Fruit fly (Drosophila melanogaster) whole organism, embryonic: Measurements from ENCODE around the gene CG31525.
A peak's percentile ranks its signal among the peaks of the same experiment; 100 is the strongest.

Experiments used
- Adf1 ChIP-seq: fragments of 200-800 bp; sonication (Bioruptor generic); IDR thresholded peaks from 2 replicates; pipeline ENCODE4 v1.3.6; 2022; ENCODE audit warnings: missing biosample characterization, missing genetic modification characterization
- Blimp-1 ChIP-seq: fragments of 200-800 bp; sonication (Bioruptor generic); optimal IDR thresholded peaks from 3 replicates; lab custom pipeline; 2018; ENCODE audit warnings: missing biosample characterization, missing genetic modification characterization, mild to moderate bottlenecking, moderate library complexity, missing genetic modification reagents
- CG10274 ChIP-seq: fragments of 200-800 bp; sonication (Bioruptor generic); optimal IDR thresholded peaks from 3 replicates; lab custom pipeline; 2017; ENCODE audit warnings: missing biosample characterization, mild to moderate bottlenecking, missing genetic modification characterization
- CG10565 ChIP-seq: fragments of 200-800 bp; sonication (Bioruptor generic); optimal IDR thresholded peaks from 3 replicates; lab custom pipeline; 2016; ENCODE audit warnings: missing biosample characterization, mild to moderate bottlenecking, missing genetic modification characterization
- CG11695 ChIP-seq: fragments of 200-800 bp; sonication (Bioruptor generic); IDR thresholded peaks from 3 replicates; pipeline ENCODE4 v1.3.6; 2022; ENCODE audit warnings: missing biosample characterization, missing genetic modification characterization
- CG11696 ChIP-seq: fragments of 200-800 bp; sonication (Bioruptor generic); IDR thresholded peaks from 2 replicates; pipeline ENCODE4 v1.3.6; 2022; ENCODE audit warnings: missing biosample characterization, missing genetic modification characterization
- CG12942 ChIP-seq: fragments of 200-800 bp; sonication (Bioruptor generic); optimal IDR thresholded peaks from 3 replicates; lab custom pipeline; 2016; ENCODE audit warnings: missing biosample characterization, missing genetic modification characterization
- CG13775 ChIP-seq: fragments of 200-800 bp; sonication (Bioruptor generic); optimal IDR thresholded peaks from 3 replicates; lab custom pipeline; 2017; ENCODE audit warnings: missing biosample characterization, mild to moderate bottlenecking, missing genetic modification characterization
- CG14860 ChIP-seq: fragments of 200-800 bp; sonication (Bioruptor generic); IDR thresholded peaks from 3 replicates; pipeline ENCODE4 v1.3.6; 2022; ENCODE audit warnings: missing biosample characterization, missing genetic modification characterization; ENCODE audit not compliant: partially characterized antibody
- CG16815 ChIP-seq: fragments of 200-800 bp; sonication (Bioruptor generic); optimal IDR thresholded peaks from 3 replicates; lab custom pipeline; 2017; ENCODE audit warnings: missing biosample characterization, mild to moderate bottlenecking, missing genetic modification characterization
- CG17568 ChIP-seq: fragments of 200-800 bp; sonication (Bioruptor generic); optimal IDR thresholded peaks from 2 replicates; lab custom pipeline; 2018; ENCODE audit warnings: missing biosample characterization, mild to moderate bottlenecking, missing genetic modification characterization, moderate library complexity
- CG17802 ChIP-seq: fragments of 200-800 bp; sonication (Bioruptor generic); optimal IDR thresholded peaks from 2 replicates; lab custom pipeline; 2018; ENCODE audit warnings: missing biosample characterization, mild to moderate bottlenecking, missing genetic modification characterization, moderate library complexity
- CG17829 ChIP-seq: fragments of 200-800 bp; optimal IDR thresholded peaks from 2 replicates; lab custom pipeline; 2019; ENCODE audit warnings: missing biosample characterization, mild to moderate bottlenecking, missing genetic modification characterization, moderate library complexity
- CG1792 ChIP-seq: fragments of 200-800 bp; sonication (Bioruptor generic); optimal IDR thresholded peaks from 2 replicates; lab custom pipeline; 2016; ENCODE audit warnings: missing biosample characterization, missing genetic modification characterization
- CG2120 ChIP-seq: fragments of 200-800 bp; sonication (Bioruptor generic); optimal IDR thresholded peaks from 3 replicates; lab custom pipeline; 2016; ENCODE audit warnings: missing biosample characterization, missing genetic modification characterization
- CG31388 ChIP-seq: fragments of 200-800 bp; sonication (Bioruptor generic); optimal IDR thresholded peaks from 2 replicates; lab custom pipeline; 2016; ENCODE audit warnings: missing biosample characterization, missing genetic modification characterization
- CG34422 ChIP-seq: fragments of 200-800 bp; sonication (Bioruptor generic); IDR thresholded peaks from 3 replicates; pipeline ENCODE4 v1.3.6; 2022; ENCODE audit warnings: missing biosample characterization, missing genetic modification characterization
- CG5245 ChIP-seq: fragments of 200-800 bp; sonication (Bioruptor generic); optimal IDR thresholded peaks from 3 replicates; lab custom pipeline; 2016; ENCODE audit warnings: missing biosample characterization, missing genetic modification characterization
- CG6175 ChIP-seq: fragments of 200-800 bp; sonication (Bioruptor generic); IDR thresholded peaks from 3 replicates; pipeline ENCODE4 v1.3.6; 2022; ENCODE audit warnings: missing biosample characterization, missing genetic modification characterization
- CG6254 ChIP-seq: fragments of 200-800 bp; sonication (Bioruptor generic); optimal IDR thresholded peaks from 3 replicates; lab custom pipeline; 2017; ENCODE audit warnings: mild to moderate bottlenecking, missing biosample characterization, missing genetic modification reagents, missing genetic modification characterization
- CG9727 ChIP-seq: fragments of 200-800 bp; sonication (Bioruptor generic); optimal IDR thresholded peaks from 3 replicates; lab custom pipeline; 2017; ENCODE audit warnings: missing biosample characterization, mild to moderate bottlenecking, missing genetic modification characterization
- CG9797 ChIP-seq: fragments of 200-800 bp; sonication (Bioruptor generic); optimal IDR thresholded peaks from 3 replicates; lab custom pipeline; 2018; ENCODE audit warnings: missing biosample characterization, mild to moderate bottlenecking, missing genetic modification characterization
- CHES-1-like ChIP-seq: fragments of 200-800 bp; sonication (Bioruptor generic); optimal IDR thresholded peaks from 2 replicates; lab custom pipeline; 2016; ENCODE audit warnings: missing biosample characterization, missing genetic modification characterization
- Dip2 ChIP-seq: fragments of 200-800 bp; sonication (Bioruptor generic); IDR thresholded peaks from 2 replicates; pipeline ENCODE4 v1.3.6; 2022; ENCODE audit warnings: missing biosample characterization, missing genetic modification characterization
- Doc3 ChIP-seq: fragments of 200-800 bp; sonication (Bioruptor generic); IDR thresholded peaks from 3 replicates; pipeline ENCODE4 v1.3.6; 2022; ENCODE audit warnings: missing biosample characterization, missing genetic modification characterization; ENCODE audit not compliant: partially characterized antibody
- ERR ChIP-seq: fragments of 200-800 bp; sonication (Bioruptor generic); optimal IDR thresholded peaks from 2 replicates; lab custom pipeline; 2016; ENCODE audit warnings: missing biosample characterization, missing genetic modification characterization
- Ets65A ChIP-seq: fragments of 200-800 bp; sonication (Bioruptor generic); peaks from one replicate; lab custom pipeline; 2016; ENCODE audit warnings: missing biosample characterization, missing genetic modification characterization
- Fer1 ChIP-seq: fragments of 200-800 bp; sonication (Bioruptor generic); optimal IDR thresholded peaks from 2 replicates; lab custom pipeline; 2017; ENCODE audit warnings: missing biosample characterization, mild to moderate bottlenecking, missing genetic modification characterization
- Fer2 ChIP-seq: fragments of 200-800 bp; sonication (Bioruptor generic); optimal IDR thresholded peaks from 2 replicates; lab custom pipeline; 2018; ENCODE audit warnings: missing biosample characterization, mild to moderate bottlenecking, missing genetic modification characterization, moderate library complexity
- Gsc ChIP-seq: fragments of 200-800 bp; sonication (Bioruptor generic); IDR thresholded peaks from 2 replicates; pipeline ENCODE4 v1.3.6; 2022; ENCODE audit warnings: missing biosample characterization, missing genetic modification characterization
- NC2α ChIP-seq: fragments of 200-800 bp; sonication (Bioruptor generic); optimal IDR thresholded peaks from 2 replicates; lab custom pipeline; 2016; ENCODE audit warnings: missing biosample characterization, missing genetic modification characterization
- Ptx1 ChIP-seq: fragments of 200-800 bp; sonication (Bioruptor generic); IDR thresholded peaks from 2 replicates; pipeline ENCODE4 v1.3.6; 2022; ENCODE audit warnings: missing biosample characterization, missing genetic modification characterization
- Rx ChIP-seq: fragments of 200-800 bp; sonication (Bioruptor generic); IDR thresholded peaks from 2 replicates; pipeline ENCODE4 v1.3.6; 2022; ENCODE audit warnings: missing biosample characterization, missing genetic modification characterization
- Sry-β ChIP-seq: fragments of 200-800 bp; sonication (Bioruptor generic); optimal IDR thresholded peaks from 2 replicates; lab custom pipeline; 2018; ENCODE audit warnings: missing biosample characterization, mild to moderate bottlenecking, missing genetic modification characterization, moderate library complexity
- Taf1 ChIP-seq: fragments of 200-800 bp; sonication (Bioruptor generic); IDR thresholded peaks from 2 replicates; pipeline ENCODE4 v1.3.6; 2022; ENCODE audit warnings: missing biosample characterization, missing genetic modification characterization
- bsh ChIP-seq, 2 experiments: fragments of 200-800 bp; sonication (Bioruptor generic); optimal IDR thresholded peaks; 2 replicates each; lab custom pipeline; 2017 to 2018; ENCODE audit warnings: mild to moderate bottlenecking in 2 of 2, missing biosample characterization in 2 of 2, missing genetic modification characterization in 2 of 2, moderate library complexity in 1 of 2
- eyg ChIP-seq: fragments of 200-800 bp; sonication (Bioruptor generic); optimal IDR thresholded peaks from 3 replicates; lab custom pipeline; 2016; ENCODE audit warnings: missing biosample characterization, missing genetic modification characterization
- grau ChIP-seq: fragments of 200-800 bp; optimal IDR thresholded peaks from 3 replicates; lab custom pipeline; 2019; ENCODE audit warnings: missing biosample characterization, mild to moderate bottlenecking, missing genetic modification characterization, moderate library complexity
- gsb ChIP-seq: fragments of 200-800 bp; sonication (Bioruptor generic); IDR thresholded peaks from 2 replicates; pipeline ENCODE4 v1.3.6; 2022; ENCODE audit warnings: missing biosample characterization, missing genetic modification characterization
- insv ChIP-seq, 2 experiments: fragments of 200-800 bp; sonication (Bioruptor generic); optimal IDR thresholded peaks; 3 replicates each; lab custom pipeline; 2016 to 2018; ENCODE audit warnings: missing biosample characterization in 2 of 2, missing genetic modification characterization in 2 of 2
- maf-S ChIP-seq: fragments of 200-800 bp; sonication (Bioruptor generic); optimal IDR thresholded peaks from 2 replicates; lab custom pipeline; 2016; ENCODE audit warnings: missing biosample characterization, missing genetic modification characterization
- mld ChIP-seq: fragments of 200-800 bp; sonication (Bioruptor generic); IDR thresholded peaks from 3 replicates; pipeline ENCODE4 v1.3.6; 2022; ENCODE audit warnings: missing biosample characterization, missing genetic modification characterization; ENCODE audit not compliant: partially characterized antibody
- onecut ChIP-seq: fragments of 200-800 bp; sonication (Bioruptor generic); IDR thresholded peaks from 2 replicates; pipeline ENCODE4 v1.3.6; 2022; ENCODE audit warnings: missing biosample characterization, missing genetic modification characterization
- p53 ChIP-seq: fragments of 200-800 bp; sonication (Bioruptor generic); optimal IDR thresholded peaks from 2 replicates; lab custom pipeline; 2016; ENCODE audit warnings: missing biosample characterization, missing genetic modification characterization
- phol ChIP-seq: fragments of 200-800 bp; sonication (Bioruptor generic); optimal IDR thresholded peaks from 3 replicates; lab custom pipeline; 2018; ENCODE audit warnings: missing biosample characterization, mild to moderate bottlenecking, missing genetic modification characterization, moderate library complexity
- pros ChIP-seq: fragments of 200-800 bp; sonication (Bioruptor generic); optimal IDR thresholded peaks from 3 replicates; lab custom pipeline; 2019; ENCODE audit warnings: missing biosample characterization, mild to moderate bottlenecking, missing genetic modification characterization, moderate library complexity
- pzg ChIP-seq: fragments of 200-800 bp; sonication (Bioruptor generic); optimal IDR thresholded peaks from 3 replicates; lab custom pipeline; 2018; ENCODE audit warnings: missing biosample characterization, mild to moderate bottlenecking, missing genetic modification characterization, moderate library complexity
- tio ChIP-seq: fragments of 200-800 bp; sonication (Bioruptor generic); optimal IDR thresholded peaks from 2 replicates; lab custom pipeline; 2017; ENCODE audit warnings: missing biosample characterization, missing genetic modification characterization, inconsistent platforms
- tup ChIP-seq: fragments of 200-800 bp; sonication (Bioruptor generic); optimal IDR thresholded peaks from 2 replicates; lab custom pipeline; 2016; ENCODE audit warnings: missing biosample characterization, mild to moderate bottlenecking, missing genetic modification characterization, moderate library complexity
- zen ChIP-seq: fragments of 200-800 bp; sonication (Bioruptor generic); optimal IDR thresholded peaks from 3 replicates; lab custom pipeline; 2018; ENCODE audit warnings: missing biosample characterization, mild to moderate bottlenecking, missing genetic modification characterization, moderate library complexity

The CG31525 gene

DNA sequence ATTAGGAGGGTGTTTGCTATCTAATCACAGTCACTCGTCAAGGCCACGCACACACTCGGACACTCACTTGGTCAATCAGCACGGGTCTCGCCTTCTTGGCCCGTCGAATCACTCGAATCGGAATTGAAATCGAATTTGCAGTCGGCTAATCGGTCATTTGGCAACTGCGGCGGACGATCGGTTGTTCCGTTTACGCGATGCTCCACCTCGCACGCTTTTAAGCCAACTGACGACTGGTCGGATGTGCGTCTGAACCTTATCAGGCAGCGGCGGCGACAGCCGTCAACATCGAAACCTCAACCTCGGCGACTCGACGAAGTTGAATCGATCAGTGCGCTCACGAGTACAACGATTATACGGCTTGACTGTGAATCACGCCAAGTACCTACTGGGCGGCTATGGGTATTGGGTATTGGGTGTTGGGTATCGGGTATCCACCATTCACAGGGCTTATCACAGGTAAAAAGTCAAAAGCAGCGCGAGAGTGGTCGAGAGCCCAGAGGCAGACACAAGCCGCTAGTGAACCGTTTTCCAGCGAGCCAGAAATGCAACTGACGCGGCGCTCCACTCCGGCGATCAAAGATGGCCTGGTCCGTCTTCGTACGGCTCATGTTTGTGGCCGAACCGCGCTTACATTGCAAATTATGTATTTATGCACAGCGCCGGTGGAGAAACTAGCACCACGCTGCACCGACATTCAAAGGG is 44.4 kb downstream of the CG31525 start (continued):
- TF ChIP-seq ERR (GFP tag; lab: Kevin White, UChicago) (no peak), CG17829 (tag; lab: Kevin White, UChicago) (no peak), CG2120 (no peak), CG6175 (0 out of 3 replicates have a peak, but pooled peaks have one; percentile 56), CG34422 (GFP tag; lab: Robert Waterston, UW) (0 out of 3 replicates have a peak, but pooled peaks have one; percentile 31), CG9727 (GFP tag; lab: Kevin White, UChicago) (no peak), tio (GFP tag; lab: Kevin White, UChicago) (no peak), p53 (GFP tag; lab: Kevin White, UChicago) (no peak), CG16815 (GFP tag; lab: Kevin White, UChicago) (no peak), maf-S (GFP tag; lab: Kevin White, UChicago) (no peak), phol (tag; lab: Kevin White, UChicago) (no peak), CG11696 (GFP tag; lab: Robert Waterston, UW) (0 out of 2 replicates have a peak, but pooled peaks have one; percentile 22), Adf1 (GFP tag; lab: Robert Waterston, UW) (peak; percentile 70; the same call in 1 of the 2 replicates), insv (GFP tag; optimal IDR thresholded peaks at IDR 0.05; lab: Kevin White, UChicago) (no peak), CG5245 (GFP tag; lab: Kevin White, UChicago) (no peak), gsb (GFP tag; lab: Robert Waterston, UW) (no peak), mld (no peak), CG6254 (no peak), CG1792 (GFP tag; lab: Kevin White, UChicago) (no peak), onecut (GFP tag; lab: Robert Waterston, UW) (peak; percentile 15; the same call in 1 of the 2 replicates), pros (GFP tag; lab: Kevin White, UChicago) (no peak), Fer2 (tag; lab: Kevin White, UChicago) (no peak), CG13775 (GFP tag; lab: Kevin White, UChicago) (no peak), eyg (GFP tag; lab: Kevin White, UChicago) (no peak), CG11695 (GFP tag; lab: Robert Waterston, UW) (no peak), Doc3 (GFP tag; lab: Robert Waterston, UW) (no peak), Ptx1 (0 out of 2 replicates have a peak, but pooled peaks have one; percentile 21), CG31388 (GFP tag; lab: Kevin White, UChicago) (no peak), CHES-1-like (GFP tag; lab: Kevin White, UChicago) (no peak), grau (tag; lab: Kevin White, UChicago) (no peak), CG12942 (no peak), Dip2 (no peak), CG17802 (tag; lab: Kevin White, UChicago) (no peak), CG17568 (GFP tag; lab: Kevin White, UChicago) (no peak), Sry-β (GFP tag; lab: Kevin White, UChicago) (no peak), CG14860 (GFP tag; lab: Robert Waterston, UW) (no peak), bsh (GFP tag; optimal IDR thresholded peaks at IDR 0.05; lab: Kevin White, UChicago) (no peak), Fer1 (GFP tag; lab: Kevin White, UChicago) (peak; percentile 35), Ets65A (GFP tag; lab: Kevin White, UChicago) (peak; percentile 76), pzg (no peak), Blimp-1 (GFP tag; lab: Kevin White, UChicago) (no peak), Gsc (GFP tag; lab: Robert Waterston, UW) (no peak), CG9797 (no peak), CG10565 (no peak), CG10274 (no peak), Taf1 (GFP tag; lab: Robert Waterston, UW) (no peak), Rx (GFP tag; lab: Robert Waterston, UW) (no peak), tup (GFP tag; lab: Kevin White, UChicago) (no peak), zen (tag; lab: Kevin White, UChicago) (no peak), NC2α (GFP tag; lab: Kevin White, UChicago) (no peak)
